Worm (Caenorhabditis elegans) whole organism, young adult: Measurements from ENCODE around the gene fbxa-95.
A peak's percentile ranks its signal among the peaks of the same experiment; 100 is the strongest.

Experiments
- D2030.7 ChIP-seq: fragments of 200-800 bp; sonication (Bioruptor generic); IDR thresholded peaks from 2 replicates; pipeline ENCODE4 v1.3.6; 2022; ENCODE audit warnings: missing genetic modification reagents, missing genetic modification characterization, missing compliant biosample characterization
- F52B5.7 ChIP-seq: sonication (generic microtip); optimal IDR thresholded peaks from 2 replicates; lab custom pipeline; 2016; ENCODE audit warnings: mild to moderate bottlenecking, missing genetic modification characterization, missing compliant biosample characterization
- F57C9.4 ChIP-seq: sonication (generic microtip); optimal IDR thresholded peaks from 2 replicates; lab custom pipeline; 2017; ENCODE audit warnings: mild to moderate bottlenecking, missing genetic modification characterization, missing compliant biosample characterization
- K11D2.4 ChIP-seq: fragments of 200-800 bp; sonication (Bioruptor generic); IDR thresholded peaks from 2 replicates; pipeline ENCODE4 v1.3.6; 2022; ENCODE audit warnings: missing genetic modification reagents, missing genetic modification characterization, missing compliant biosample characterization
- T26A5.8 ChIP-seq: sonication (generic microtip); optimal IDR thresholded peaks from 2 replicates; lab custom pipeline; 2016; ENCODE audit warnings: missing genetic modification characterization, missing compliant biosample characterization
- Y53G8AR.9 ChIP-seq: fragments of 200-800 bp; sonication (Bioruptor generic); conservative IDR thresholded peaks from 2 replicates; pipeline ENCODE4 v1.3.6; 2022; ENCODE audit warnings: missing genetic modification reagents, missing genetic modification characterization, missing compliant biosample characterization
- aptf-3 ChIP-seq: fragments of 200-800 bp; sonication (Bioruptor generic); IDR thresholded peaks from 2 replicates; pipeline ENCODE4 v1.3.6; 2022; ENCODE audit warnings: missing genetic modification characterization, missing compliant biosample characterization
- atf-7 ChIP-seq: sonication (generic microtip); optimal IDR thresholded peaks from 2 replicates; lab custom pipeline; 2017; ENCODE audit warnings: mild to moderate bottlenecking, missing genetic modification characterization, missing compliant biosample characterization
- athp-1 ChIP-seq: sonication (generic microtip); optimal IDR thresholded peaks from 2 replicates; lab custom pipeline; 2017; ENCODE audit warnings: mild to moderate bottlenecking, missing genetic modification characterization, missing compliant biosample characterization
- attf-6 ChIP-seq: fragments of 200-800 bp; sonication (Bioruptor generic); IDR thresholded peaks from 2 replicates; pipeline ENCODE4 v1.3.6; 2022; ENCODE audit warnings: missing genetic modification reagents, missing genetic modification characterization, missing compliant biosample characterization
- bed-2 ChIP-seq: fragments of 200-800 bp; sonication (Bioruptor generic); IDR thresholded peaks from 2 replicates; pipeline ENCODE4 v1.3.6; 2022; ENCODE audit warnings: missing genetic modification reagents, missing genetic modification characterization, missing compliant biosample characterization
- ccch-3 ChIP-seq: fragments of 200-800 bp; sonication (Bioruptor generic); optimal IDR thresholded peaks from 2 replicates; lab custom pipeline; 2018; ENCODE audit warnings: mild to moderate bottlenecking, missing genetic modification characterization, missing compliant biosample characterization
- cebp-1 ChIP-seq, 2 experiments: fragments of 200-800 bp in 1 of 2; sonication (Bioruptor generic) in 1 of 2; sonication (generic microtip) in 1 of 2; IDR thresholded peaks in 1 of 2; optimal IDR thresholded peaks in 1 of 2; 2 replicates each; pipeline versions ENCODE4 v1.3.6 to Lab custom; 2017 to 2022; ENCODE audit warnings: missing compliant biosample characterization in 2 of 2, missing genetic modification characterization in 2 of 2, mild to moderate bottlenecking in 1 of 2, missing genetic modification reagents in 1 of 2, moderate library complexity in 1 of 2
- dpl-1 ChIP-seq: fragments of 150-350 bp; optimal IDR thresholded peaks from 2 replicates; lab custom pipeline; 2014; ENCODE audit warnings: missing biosample characterization, missing genetic modification reagents, missing genetic modification characterization
- egl-44 ChIP-seq: fragments of 200-800 bp; sonication (Bioruptor generic); IDR thresholded peaks from 2 replicates; pipeline ENCODE4 v1.3.6; 2022; ENCODE audit warnings: missing genetic modification reagents, missing genetic modification characterization, missing compliant biosample characterization
- ekl-4 ChIP-seq: fragments of 200-800 bp; sonication (Bioruptor generic); IDR thresholded peaks from 2 replicates; pipeline ENCODE4 v1.3.6; 2022; ENCODE audit warnings: missing genetic modification reagents, missing genetic modification characterization, missing compliant biosample characterization
- gei-17 ChIP-seq: fragments of 200-800 bp; sonication (Bioruptor generic); optimal IDR thresholded peaks from 2 replicates; lab custom pipeline; 2018; ENCODE audit warnings: mild to moderate bottlenecking, missing genetic modification characterization, missing compliant biosample characterization
- him-1 ChIP-seq: sonication (generic microtip); optimal IDR thresholded peaks from 2 replicates; lab custom pipeline; 2016; ENCODE audit warnings: missing genotype, missing genetic modification reagents, missing genetic modification characterization, missing compliant biosample characterization
- hsf-1 ChIP-seq: fragments of 200-800 bp; sonication (Bioruptor generic); IDR thresholded peaks from 2 replicates; pipeline ENCODE4 v1.3.6; 2022; ENCODE audit warnings: missing genetic modification reagents, missing genetic modification characterization, missing compliant biosample characterization
- lin-26 ChIP-seq: fragments of 200-800 bp; sonication (Bioruptor generic); IDR thresholded peaks from 2 replicates; pipeline ENCODE4 v1.3.6; 2022; ENCODE audit warnings: missing genetic modification reagents, missing genetic modification characterization, missing compliant biosample characterization
- lir-1 ChIP-seq: fragments of 200-800 bp; sonication (Bioruptor generic); conservative IDR thresholded peaks from 2 replicates; pipeline ENCODE4 v1.3.6; 2022; ENCODE audit warnings: missing genetic modification reagents, missing genetic modification characterization, missing compliant biosample characterization
- lsl-1 ChIP-seq: fragments of 200-800 bp; sonication (Bioruptor generic); optimal IDR thresholded peaks from 2 replicates; lab custom pipeline; 2018; ENCODE audit warnings: mild to moderate bottlenecking, missing genetic modification characterization, moderate library complexity, missing compliant biosample characterization
- madf-10 ChIP-seq: sonication (generic microtip); optimal IDR thresholded peaks from 2 replicates; lab custom pipeline; 2016; ENCODE audit warnings: mild to moderate bottlenecking, missing genetic modification characterization, missing compliant biosample characterization
- madf-6 ChIP-seq: fragments of 200-800 bp; sonication (Bioruptor generic); IDR thresholded peaks from 2 replicates; pipeline ENCODE4 v1.3.6; 2022; ENCODE audit warnings: missing genetic modification reagents, missing genetic modification characterization, missing compliant biosample characterization
- mcd-1 ChIP-seq: fragments of 200-800 bp; sonication (Bioruptor generic); IDR thresholded peaks from 2 replicates; pipeline ENCODE4 v1.3.6; 2022; ENCODE audit warnings: missing genetic modification reagents, missing genetic modification characterization, missing compliant biosample characterization
- mxl-1 ChIP-seq: sonication (generic microtip); optimal IDR thresholded peaks from 2 replicates; lab custom pipeline; 2016; ENCODE audit warnings: missing genetic modification characterization, missing compliant biosample characterization
- rcor-1 ChIP-seq: fragments of 200-800 bp; sonication (Bioruptor generic); IDR thresholded peaks from 2 replicates; pipeline ENCODE4 v1.3.6; 2022; ENCODE audit warnings: missing genetic modification reagents, missing genetic modification characterization, missing compliant biosample characterization
- sdz-38 ChIP-seq: sonication (generic microtip); optimal IDR thresholded peaks from 2 replicates; lab custom pipeline; 2016; ENCODE audit warnings: missing genotype, missing genetic modification characterization, missing compliant biosample characterization
- sea-2 ChIP-seq: fragments of 200-800 bp; sonication (Bioruptor generic); IDR thresholded peaks from 2 replicates; pipeline ENCODE4 v1.3.6; 2022; ENCODE audit warnings: missing genetic modification characterization, missing compliant biosample characterization
- sptf-2 ChIP-seq: fragments of 200-800 bp; sonication (Bioruptor generic); optimal IDR thresholded peaks from 2 replicates; lab custom pipeline; 2018; ENCODE audit warnings: mild to moderate bottlenecking, missing genetic modification characterization, missing compliant biosample characterization
- tbx-9 ChIP-seq: sonication (generic microtip); optimal IDR thresholded peaks from 2 replicates; lab custom pipeline; 2016; ENCODE audit warnings: borderline replicate concordance, missing genetic modification characterization, inconsistent platforms, missing compliant biosample characterization
- tlf-1 ChIP-seq: fragments of 200-800 bp; sonication (Bioruptor generic); optimal IDR thresholded peaks from 2 replicates; lab custom pipeline; 2018; ENCODE audit warnings: mild to moderate bottlenecking, missing genetic modification characterization, missing compliant biosample characterization
- ztf-18 ChIP-seq: sonication (generic microtip); optimal IDR thresholded peaks from 2 replicates; lab custom pipeline; 2016; ENCODE audit warnings: missing genotype, mild to moderate bottlenecking, missing genetic modification characterization, missing compliant biosample characterization
- ztf-25 ChIP-seq: fragments of 200-800 bp; sonication (Bioruptor generic); IDR thresholded peaks from 2 replicates; pipeline ENCODE4 v1.3.6; 2022; ENCODE audit warnings: missing genetic modification reagents, missing genetic modification characterization, missing compliant biosample characterization
- ztf-26 ChIP-seq: sonication (generic microtip); optimal IDR thresholded peaks from 2 replicates; lab custom pipeline; 2017; ENCODE audit warnings: missing genetic modification characterization, missing compliant biosample characterization
- ztf-3 ChIP-seq: fragments of 200-800 bp; sonication (Bioruptor generic); optimal IDR thresholded peaks from 2 replicates; lab custom pipeline; 2018; ENCODE audit warnings: mild to moderate bottlenecking, missing genetic modification characterization, missing compliant biosample characterization
- ztf-6 ChIP-seq: fragments of 200-800 bp; sonication (Bioruptor generic); IDR thresholded peaks from 2 replicates; pipeline ENCODE4 v1.3.6; 2022; ENCODE audit warnings: missing genetic modification reagents, missing genetic modification characterization, missing compliant biosample characterization

fbxa-95 gene

ce11 chrV:15571006-15571526 lies at the start of gene fbxa-95:
Gene fbxa-95, plus strand, starts transcription at chrV:15571476.
- TF ChIP-seq rcor-1 (GFP tag; lab: Robert Waterston, UW) = no peak
- TF ChIP-seq K11D2.4 (GFP tag; lab: Robert Waterston, UW) = no peak
- no peak for TF ChIP-seq ztf-3
- no peak for TF ChIP-seq sdz-38 (tag; lab: Kevin White, UChicago)
- peak; percentile 62 for TF ChIP-seq lsl-1 (GFP tag; lab: Kevin White, UChicago)
- TF ChIP-seq lir-1 (GFP tag; lab: Robert Waterston, UW) = no peak
- TF ChIP-seq sptf-2 (GFP tag; lab: Kevin White, UChicago) = no peak
- TF ChIP-seq attf-6 (GFP tag; lab: Robert Waterston, UW) = no peak
- no peak for TF ChIP-seq gei-17 (GFP tag; lab: Kevin White, UChicago)
- TF ChIP-seq F52B5.7 (tag; lab: Kevin White, UChicago) = no peak
- peak; percentile 64 for TF ChIP-seq athp-1 (tag; lab: Kevin White, UChicago)
- TF ChIP-seq lin-26 (GFP tag; lab: Robert Waterston, UW) = no peak
- no peak for TF ChIP-seq T26A5.8 (tag; lab: Kevin White, UChicago)
- peak; percentile 31 for TF ChIP-seq him-1 (tag; lab: Kevin White, UChicago)
- TF ChIP-seq aptf-3 (GFP tag; lab: Robert Waterston, UW) = no peak
- TF ChIP-seq ccch-3 (GFP tag; lab: Kevin White, UChicago) = no peak
- no peak for TF ChIP-seq madf-10

ce11 chrV:15521920-15522319 lies 49.4 kb upstream of the fbxa-95 start, which contains the start of gene lgc-31:
Gene lgc-31, minus strand, starts transcription at chrV:15522020.
- TF ChIP-seq ztf-18 (tag; lab: Kevin White, UChicago) (no peak), D2030.7 (GFP tag; lab: Robert Waterston, UW) (no peak), tlf-1 (GFP tag; lab: Kevin White, UChicago) (no peak), F57C9.4 (tag; lab: Kevin White, UChicago) (no peak), egl-44 (GFP tag; lab: Robert Waterston, UW) (no peak), mcd-1 (no peak), cebp-1 (GFP tag; IDR thresholded peaks at IDR 0.05; lab: Robert Waterston, UW) (no peak), cebp-1 (tag; optimal IDR thresholded peaks at IDR 0.05; lab: Kevin White, UChicago) (no peak), hsf-1 (no peak), Y53G8AR.9 (GFP tag; lab: Robert Waterston, UW) (no peak)

DNA sequence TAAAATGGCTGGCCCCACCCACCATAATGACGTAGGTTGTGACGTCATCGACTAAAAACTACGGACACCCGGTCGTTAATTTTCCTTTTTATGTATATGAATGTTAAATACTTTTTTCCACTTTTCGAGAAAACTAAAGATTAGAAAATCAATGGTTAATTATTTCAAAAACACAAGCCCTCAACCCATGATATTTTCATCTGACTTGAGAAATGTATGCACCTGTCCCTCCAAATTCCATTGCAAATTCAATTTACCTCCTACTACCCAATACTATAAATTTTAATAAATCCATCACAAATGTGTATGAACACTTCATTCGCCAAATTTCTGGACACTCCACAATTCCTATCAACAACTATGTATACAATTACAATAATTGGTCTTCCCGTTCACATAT lies 42.2 kb upstream of the fbxa-95 start, which contains the start of gene srh-276:
srh-276 (plus strand) TSS at position 301 of the 400 bp plus-strand sequence.
- TF ChIP-seq rcor-1 (GFP tag; lab: Robert Waterston, UW) = no peak
- TF ChIP-seq T26A5.8 (tag; lab: Kevin White, UChicago) = no peak
- no peak for TF ChIP-seq attf-6 (GFP tag; lab: Robert Waterston, UW)
- no peak for TF ChIP-seq tbx-9 (tag; lab: Kevin White, UChicago)
- no peak for TF ChIP-seq ekl-4 (GFP tag; lab: Robert Waterston, UW)
- no peak for TF ChIP-seq madf-6 (GFP tag; lab: Robert Waterston, UW)
- TF ChIP-seq dpl-1 (GFP tag; lab: Kevin White, UChicago) = no peak
- no peak for TF ChIP-seq sea-2
- no peak for TF ChIP-seq ztf-25 (GFP tag; lab: Robert Waterston, UW)
- no peak for TF ChIP-seq ztf-26 (tag; lab: Kevin White, UChicago)
- no peak for TF ChIP-seq bed-2 (GFP tag; lab: Robert Waterston, UW)
- TF ChIP-seq sptf-2 (GFP tag; lab: Kevin White, UChicago) = no peak
- no peak for TF ChIP-seq mxl-1 (tag; lab: Kevin White, UChicago)
- no peak for TF ChIP-seq tlf-1 (GFP tag; lab: Kevin White, UChicago)
- no peak for TF ChIP-seq ztf-6 (GFP tag; lab: Robert Waterston, UW)
- no peak for TF ChIP-seq sdz-38 (tag; lab: Kevin White, UChicago)
- TF ChIP-seq atf-7 (tag; lab: Kevin White, UChicago) = no peak
- TF ChIP-seq, all 124 proteins: peak for 0
